Worm (Caenorhabditis elegans) whole organism, mixed stage, embryonic: ENCODE results near the gene clec-78.
A peak's percentile ranks its signal among the peaks of the same experiment; 100 is the strongest.

Experiments
- M03D4.4 ChIP-seq: sonication (generic microtip); optimal IDR thresholded peaks from 2 replicates; lab custom pipeline; 2017; ENCODE audit warnings: mild to moderate bottlenecking, missing genetic modification characterization, missing compliant biosample characterization
- bed-3 ChIP-seq: fragments of 200-800 bp; sonication (Bioruptor generic); optimal IDR thresholded peaks from 3 replicates; lab custom pipeline; 2018; ENCODE audit warnings: mild to moderate bottlenecking, missing genetic modification characterization, moderate library complexity, missing compliant biosample characterization
- blmp-1 ChIP-seq: fragments of 150-350 bp; optimal IDR thresholded peaks from 2 replicates; lab custom pipeline; 2014; ENCODE audit warnings: missing biosample characterization, missing genetic modification characterization
- ceh-39 ChIP-seq: fragments of 150-350 bp; optimal IDR thresholded peaks from 2 replicates; lab custom pipeline; 2014; ENCODE audit warnings: missing biosample characterization, missing genetic modification characterization
- ceh-43 ChIP-seq: fragments of 200-800 bp; sonication (Bioruptor generic); optimal IDR thresholded peaks from 2 replicates; lab custom pipeline; 2018; ENCODE audit warnings: mild to moderate bottlenecking, missing genetic modification characterization, moderate library complexity, missing compliant biosample characterization
- ceh-83 ChIP-seq: fragments of 200-800 bp; sonication (Bioruptor generic); optimal IDR thresholded peaks from 2 replicates; lab custom pipeline; 2018; ENCODE audit warnings: mild to moderate bottlenecking, missing genetic modification characterization, missing compliant biosample characterization
- ces-1 ChIP-seq: fragments of 150-350 bp; optimal IDR thresholded peaks from 2 replicates; lab custom pipeline; 2014; ENCODE audit warnings: missing biosample characterization, missing genetic modification reagents, missing genetic modification characterization
- cnd-1 ChIP-seq: fragments of 200-800 bp; sonication (Bioruptor generic); optimal IDR thresholded peaks from 2 replicates; lab custom pipeline; 2018; ENCODE audit warnings: mild to moderate bottlenecking, missing genetic modification characterization, missing compliant biosample characterization
- drap-1 ChIP-seq: fragments of 200-800 bp; sonication (Bioruptor generic); optimal IDR thresholded peaks from 3 replicates; lab custom pipeline; 2018; ENCODE audit warnings: mild to moderate bottlenecking, missing genetic modification characterization, missing compliant biosample characterization
- elt-1 ChIP-seq: sonication (generic microtip); optimal IDR thresholded peaks from 2 replicates; lab custom pipeline; 2017; ENCODE audit warnings: missing genetic modification characterization, mild to moderate bottlenecking, missing compliant biosample characterization, antibody characterized with exemption, moderate library complexity, borderline replicate concordance; ENCODE audit not compliant: insufficient read depth
- elt-3 ChIP-seq: fragments of 150-350 bp; optimal IDR thresholded peaks from 2 replicates; lab custom pipeline; 2014; ENCODE audit warnings: missing biosample characterization, missing genetic modification characterization
- flh-1 ChIP-seq: fragments of 200-800 bp; sonication (Bioruptor generic); optimal IDR thresholded peaks from 2 replicates; lab custom pipeline; 2018; ENCODE audit warnings: mild to moderate bottlenecking, missing genetic modification characterization, moderate library complexity, missing compliant biosample characterization
- ham-2 ChIP-seq: fragments of 200-800 bp; sonication (Bioruptor generic); optimal IDR thresholded peaks from 2 replicates; lab custom pipeline; 2018; ENCODE audit warnings: mild to moderate bottlenecking, missing genetic modification characterization, missing compliant biosample characterization
- hlh-1 ChIP-seq: fragments of 150-350 bp; optimal IDR thresholded peaks from 2 replicates; lab custom pipeline; 2014; ENCODE audit warnings: missing biosample characterization, missing genetic modification reagents, missing genetic modification characterization
- lin-13 ChIP-seq: fragments of 150-350 bp; optimal IDR thresholded peaks from 2 replicates; lab custom pipeline; 2014; ENCODE audit warnings: missing biosample characterization, missing genetic modification characterization
- lin-32 ChIP-seq: fragments of 200-800 bp; sonication (Bioruptor generic); optimal IDR thresholded peaks from 2 replicates; lab custom pipeline; 2018; ENCODE audit warnings: mild to moderate bottlenecking, missing genetic modification characterization, missing compliant biosample characterization
- lsy-2 ChIP-seq: fragments of 150-350 bp; optimal IDR thresholded peaks from 2 replicates; lab custom pipeline; 2014; ENCODE audit warnings: missing biosample characterization, missing genetic modification characterization
- mab-5 ChIP-seq: fragments of 150-350 bp; optimal IDR thresholded peaks from 2 replicates; lab custom pipeline; 2014; ENCODE audit warnings: missing biosample characterization, missing genetic modification characterization
- mep-1 ChIP-seq: fragments of 150-350 bp; optimal IDR thresholded peaks from 2 replicates; lab custom pipeline; 2017; ENCODE audit warnings: missing biosample characterization, missing genetic modification reagents, missing genetic modification characterization, inconsistent platforms
- mls-2 ChIP-seq: sonication (generic microtip); optimal IDR thresholded peaks from 2 replicates; lab custom pipeline; 2016; ENCODE audit warnings: mild to moderate bottlenecking, missing genetic modification characterization, moderate library complexity, missing compliant biosample characterization
- nhr-12 ChIP-seq: fragments of 150-350 bp; optimal IDR thresholded peaks from 2 replicates; lab custom pipeline; 2014; ENCODE audit warnings: missing biosample characterization, missing genetic modification characterization
- nhr-2 ChIP-seq: fragments of 150-350 bp; optimal IDR thresholded peaks from 2 replicates; lab custom pipeline; 2014; ENCODE audit warnings: missing biosample characterization, missing genetic modification characterization
- nhr-237 ChIP-seq: fragments of 150-350 bp; optimal IDR thresholded peaks from 2 replicates; lab custom pipeline; 2014; ENCODE audit warnings: missing biosample characterization, missing genetic modification characterization
- nhr-28 ChIP-seq: fragments of 150-350 bp; optimal IDR thresholded peaks from 2 replicates; lab custom pipeline; 2014; ENCODE audit warnings: missing biosample characterization, missing genetic modification characterization
- nhr-76 ChIP-seq: sonication (generic microtip); optimal IDR thresholded peaks from 2 replicates; lab custom pipeline; 2017; ENCODE audit warnings: missing biosample characterization, missing genetic modification characterization
- pha-4 ChIP-seq: fragments of 150-350 bp; optimal IDR thresholded peaks from 2 replicates; lab custom pipeline; 2018; ENCODE audit warnings: missing biosample characterization, missing genetic modification reagents, missing genetic modification characterization
- sem-2 ChIP-seq: fragments of 200-800 bp; sonication (Bioruptor generic); optimal IDR thresholded peaks from 2 replicates; lab custom pipeline; 2018; ENCODE audit warnings: mild to moderate bottlenecking, missing genetic modification characterization, missing compliant biosample characterization
- snpc-4 ChIP-seq: fragments of 150-350 bp; optimal IDR thresholded peaks from 2 replicates; lab custom pipeline; 2014; ENCODE audit warnings: missing biosample characterization, missing genetic modification characterization
- sptf-1 ChIP-seq: sonication (generic microtip); optimal IDR thresholded peaks from 2 replicates; lab custom pipeline; 2017; ENCODE audit warnings: mild to moderate bottlenecking, missing genetic modification characterization, moderate library complexity, missing compliant biosample characterization
- tbx-8 ChIP-seq: fragments of 200-800 bp; sonication (Bioruptor generic); optimal IDR thresholded peaks from 2 replicates; lab custom pipeline; 2018; ENCODE audit warnings: mild to moderate bottlenecking, missing genetic modification characterization, moderate library complexity, missing compliant biosample characterization
- unc-120 ChIP-seq: sonication (generic microtip); optimal IDR thresholded peaks from 2 replicates; lab custom pipeline; 2017; ENCODE audit warnings: missing genetic modification characterization, missing compliant biosample characterization; ENCODE audit not compliant: poor library complexity, severe bottlenecking
- unc-39 ChIP-seq: fragments of 150-350 bp; optimal IDR thresholded peaks from 2 replicates; lab custom pipeline; 2014; ENCODE audit warnings: missing biosample characterization, missing genetic modification characterization
- unc-62 ChIP-seq: fragments of 150-350 bp; optimal IDR thresholded peaks from 2 replicates; lab custom pipeline; 2014; ENCODE audit warnings: missing biosample characterization, missing genetic modification reagents, missing genetic modification characterization
- zip-8 ChIP-seq: fragments of 150-350 bp; optimal IDR thresholded peaks from 2 replicates; lab custom pipeline; 2014; ENCODE audit warnings: missing biosample characterization, missing genetic modification characterization
- ztf-11 ChIP-seq: fragments of 150-350 bp; optimal IDR thresholded peaks from 2 replicates; lab custom pipeline; 2014; ENCODE audit warnings: missing biosample characterization, missing genetic modification characterization

Gene clec-78

DNA sequence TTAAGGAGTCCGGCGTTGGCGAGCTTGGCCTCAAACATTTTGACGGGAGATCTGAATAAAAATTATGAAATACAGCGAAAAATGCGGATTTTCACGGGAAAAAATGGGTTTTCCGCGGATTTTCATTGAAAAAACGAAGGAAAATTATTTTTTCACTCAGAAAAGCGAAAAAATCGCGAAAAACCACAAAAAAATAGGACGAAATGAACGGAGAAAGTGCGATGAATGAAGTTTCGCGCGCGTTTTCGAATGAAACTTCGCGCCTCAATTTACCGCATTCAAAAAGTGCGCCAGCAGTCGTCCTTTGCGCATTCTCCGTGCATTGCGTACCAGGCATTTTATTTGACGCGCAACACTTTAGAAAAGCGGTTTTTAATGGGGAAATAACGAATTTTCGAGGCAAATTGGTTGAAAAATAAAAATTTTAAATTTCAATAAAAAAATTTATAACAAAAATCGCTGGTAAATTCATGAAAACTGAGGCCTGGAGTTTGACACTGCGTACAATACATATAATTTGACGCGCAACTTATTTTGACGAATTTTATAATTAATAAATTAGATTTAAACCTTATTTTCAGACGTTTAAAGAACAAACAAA lies 60.6 kb downstream of the clec-78 start, which contains the start of gene pcn-1:
TSS of gene pcn-1 (minus strand) at position 51 of the 601 bp plus-strand sequence.
- no peak for TF ChIP-seq unc-39 (tag; lab: Kevin White, UChicago)
- peak; percentile 32 for TF ChIP-seq tbx-8 (GFP tag; lab: Kevin White, UChicago)
- peak; percentile 57 for TF ChIP-seq nhr-237 (tag; lab: Kevin White, UChicago)
- peak; percentile 79 for TF ChIP-seq pha-4
- peak; percentile 22 for TF ChIP-seq unc-120 (tag; lab: Kevin White, UChicago)
- TF ChIP-seq elt-1 (tag; lab: Kevin White, UChicago), result no peak
- TF ChIP-seq lin-13 (tag; lab: Kevin White, UChicago), result peak; percentile 97
- peak; percentile 12 for TF ChIP-seq M03D4.4 (tag; lab: Kevin White, UChicago)
- TF ChIP-seq sem-2 (GFP tag; lab: Kevin White, UChicago), result no peak
- peak; percentile 76 for TF ChIP-seq mab-5 (tag; lab: Kevin White, UChicago)
- TF ChIP-seq cnd-1 (tag; lab: Kevin White, UChicago), result peak; percentile 33
- peak; percentile 89 for TF ChIP-seq mep-1 (tag; lab: Kevin White, UChicago)
- no peak for TF ChIP-seq unc-62 (GFP tag; lab: Kevin White, UChicago)
- no peak for TF ChIP-seq elt-3 (tag; lab: Kevin White, UChicago)
- TF ChIP-seq nhr-2 (tag; lab: Kevin White, UChicago), result peak; percentile 56
- peak; percentile 1 for TF ChIP-seq hlh-1
- no peak for TF ChIP-seq nhr-28 (tag; lab: Kevin White, UChicago)
- TF ChIP-seq ceh-43 (GFP tag; lab: Kevin White, UChicago), result peak; percentile 45
- peak; percentile 38 for TF ChIP-seq drap-1
- no peak for TF ChIP-seq lin-32 (GFP tag; lab: Kevin White, UChicago)
- TF ChIP-seq ztf-11 (tag; lab: Kevin White, UChicago), result no peak
- TF ChIP-seq flh-1 (GFP tag; lab: Kevin White, UChicago), result no peak
- TF ChIP-seq nhr-76 (tag; lab: Kevin White, UChicago), result no peak
- no peak for TF ChIP-seq nhr-12 (tag; lab: Kevin White, UChicago)
- peak; percentile 81 for TF ChIP-seq ceh-39
- TF ChIP-seq bed-3, result no peak
- peak; percentile 39 for TF ChIP-seq blmp-1 (tag; lab: Kevin White, UChicago)
- TF ChIP-seq ham-2 (GFP tag; lab: Kevin White, UChicago), result no peak
- TF ChIP-seq ces-1 (GFP tag; lab: Kevin White, UChicago), result peak; percentile 86
- TF ChIP-seq lsy-2, result peak; percentile 82
- TF ChIP-seq ceh-83 (GFP tag; lab: Kevin White, UChicago), result no peak
- no peak for TF ChIP-seq zip-8 (tag; lab: Kevin White, UChicago)
- TF ChIP-seq sptf-1 (tag; lab: Kevin White, UChicago), result peak; percentile 74
- no peak for TF ChIP-seq snpc-4 (tag; lab: Kevin White, UChicago)
- TF ChIP-seq mls-2 (tag; lab: Kevin White, UChicago), result peak; percentile 27

DNA sequence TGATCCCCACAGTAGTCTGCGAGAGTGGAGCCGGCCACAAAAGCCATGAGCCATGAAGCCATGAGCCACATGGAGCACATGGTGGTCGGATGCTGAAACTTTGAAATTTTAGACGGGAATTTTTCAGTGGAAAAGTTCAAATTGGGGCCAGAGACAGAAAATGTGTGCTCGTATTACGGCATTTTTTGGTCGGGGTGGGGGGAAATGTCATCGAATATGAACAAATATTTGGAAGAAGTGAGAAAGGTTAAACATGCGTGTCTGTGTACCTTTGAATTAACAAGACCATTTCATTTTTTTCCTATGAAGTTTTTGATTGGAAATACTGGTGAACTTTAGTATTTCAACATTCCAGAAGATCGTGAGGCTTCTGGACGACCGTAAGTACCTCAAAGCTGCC lies 62.6 kb downstream of the clec-78 start, which contains the start of gene wrt-5:
TSS of gene wrt-5 (minus strand) at position 101 of the 400 bp plus-strand sequence.
- no peak for TF ChIP-seq elt-1 (tag; lab: Kevin White, UChicago)

DNA sequence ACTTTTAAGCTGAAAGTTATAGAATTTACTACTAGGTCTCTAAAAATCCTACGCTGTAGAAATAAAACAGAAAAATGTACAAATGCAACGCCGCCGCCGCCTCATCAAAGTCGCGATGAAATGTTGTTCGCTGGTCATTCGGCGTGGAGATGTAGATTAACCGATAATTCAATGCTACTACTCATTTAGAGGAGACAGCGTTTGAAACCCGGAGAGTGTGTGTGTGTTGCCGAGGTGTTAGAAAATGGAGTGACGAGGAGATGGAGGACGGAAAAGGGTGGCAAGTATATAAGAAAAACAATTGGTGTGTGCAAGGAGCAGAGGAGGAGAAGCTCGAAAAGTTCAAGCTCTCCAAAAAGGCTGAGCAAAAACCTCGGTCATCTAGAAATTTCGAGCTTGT lies 63.4 kb downstream of the clec-78 start:
- no peak for TF ChIP-seq nhr-12 (tag; lab: Kevin White, UChicago)
- TF ChIP-seq drap-1, result no peak
- TF ChIP-seq hlh-1, result no peak
- TF ChIP-seq ces-1 (GFP tag; lab: Kevin White, UChicago), result peak; percentile 82

DNA sequence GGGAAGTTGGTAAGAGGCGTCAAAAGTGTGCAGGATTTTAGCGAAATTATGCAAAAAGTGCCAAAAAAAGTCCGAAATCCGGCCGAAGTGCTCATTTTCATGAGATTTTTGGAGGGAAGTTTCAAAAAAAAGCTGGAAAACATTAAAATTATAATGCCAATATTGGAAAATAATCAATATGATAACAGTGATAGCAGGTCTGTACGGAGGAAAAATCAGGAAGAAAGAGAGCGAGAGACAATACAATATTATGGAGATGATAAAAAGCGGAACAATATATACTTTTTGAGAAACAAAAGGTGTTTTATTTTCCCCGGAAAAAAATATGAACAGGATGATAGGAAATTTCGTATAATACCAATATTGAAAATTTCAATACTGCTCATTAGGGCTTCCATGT lies 64.5 kb downstream of the clec-78 start:
- TF ChIP-seq sptf-1 (tag; lab: Kevin White, UChicago) (no peak), zip-8 (tag; lab: Kevin White, UChicago) (no peak), sem-2 (GFP tag; lab: Kevin White, UChicago) (no peak), blmp-1 (tag; lab: Kevin White, UChicago) (no peak), ceh-39 (no peak), ztf-11 (tag; lab: Kevin White, UChicago) (no peak), hlh-1 (no peak), mab-5 (tag; lab: Kevin White, UChicago) (no peak), mls-2 (tag; lab: Kevin White, UChicago) (no peak), pha-4 (no peak), nhr-76 (tag; lab: Kevin White, UChicago) (no peak), lsy-2 (no peak), elt-1 (tag; lab: Kevin White, UChicago) (no peak), unc-120 (tag; lab: Kevin White, UChicago) (no peak), ham-2 (GFP tag; lab: Kevin White, UChicago) (no peak), nhr-2 (tag; lab: Kevin White, UChicago) (no peak)
- TF ChIP-seq, all 35 proteins: peak for 0
